Worm (Caenorhabditis elegans): Measurements from ENCODE around the gene F10E9.2.

- TF ChIP-seq pha-2 (tag; optimal IDR thresholded peaks at IDR 0.05) = no peak
- peak; percentile 81 for TF ChIP-seq tbx-7 (tag; optimal IDR thresholded peaks at IDR 0.05)
- no peak for TF ChIP-seq ama-1 (optimal IDR thresholded peaks at IDR 0.05)
- peak; percentile 21 for TF ChIP-seq F13H6.1 (tag; optimal IDR thresholded peaks at IDR 0.05)
- TF ChIP-seq lim-6 (tag; optimal IDR thresholded peaks at IDR 0.05) = no peak
- TF ChIP-seq pros-1 (tag; optimal IDR thresholded peaks at IDR 0.05) = no peak
Observed at ce11 chrIII:8307356-8307755, 5.1 kb upstream of the F10E9.2 start, which contains the start of the genes F10E9.7 and F10E9.5.

All from whole organism, late embryonic.